Worm (Caenorhabditis elegans) whole organism, L1 larva: ENCODE results near the gene scl-21.

Experiments
- ama-1 ChIP-seq: fragments of 150-350 bp; optimal IDR thresholded peaks from 2 replicates; lab custom pipeline; 2014
- ceh-82 ChIP-seq, 3 experiments: fragments of 150-350 bp in 1 of 3; sonication (generic microtip) in 2 of 3; optimal IDR thresholded peaks; 2 replicates each; lab custom pipeline; 2014 to 2017; ENCODE audit warnings: missing biosample characterization in 3 of 3, missing genetic modification characterization in 3 of 3
- fkh-10 ChIP-seq: sonication (generic microtip); optimal IDR thresholded peaks from 2 replicates; lab custom pipeline; 2017; ENCODE audit warnings: missing biosample characterization, missing genetic modification reagents, missing genetic modification characterization
- fos-1 ChIP-seq: fragments of 150-350 bp; optimal IDR thresholded peaks from 2 replicates; lab custom pipeline; 2014; ENCODE audit warnings: missing biosample characterization, missing genetic modification characterization
- mab-9 ChIP-seq: fragments of 200-800 bp; sonication (Bioruptor generic); IDR thresholded peaks from 2 replicates; pipeline ENCODE4 v1.3.6; 2022; ENCODE audit warnings: missing genetic modification reagents, missing genetic modification characterization, missing compliant biosample characterization
- nhr-28 ChIP-seq: fragments of 150-350 bp; optimal IDR thresholded peaks from 2 replicates; lab custom pipeline; 2014; ENCODE audit warnings: missing biosample characterization, missing genetic modification characterization
- nhr-77 ChIP-seq: fragments of 150-350 bp; optimal IDR thresholded peaks from 2 replicates; lab custom pipeline; 2014; ENCODE audit warnings: missing biosample characterization, missing genetic modification characterization
- snpc-4 ChIP-seq: fragments of 150-350 bp; optimal IDR thresholded peaks from 2 replicates; lab custom pipeline; 2014; ENCODE audit warnings: missing biosample characterization, missing genetic modification characterization
- sptf-1 ChIP-seq: fragments of 150-350 bp; optimal IDR thresholded peaks from 2 replicates; lab custom pipeline; 2014; ENCODE audit warnings: missing biosample characterization, missing genetic modification characterization
- tbx-2 ChIP-seq: sonication (generic microtip); optimal IDR thresholded peaks from 2 replicates; lab custom pipeline; 2016; ENCODE audit warnings: missing genetic modification characterization, missing compliant biosample characterization
- tlp-1 ChIP-seq: fragments of 150-350 bp; optimal IDR thresholded peaks from 2 replicates; lab custom pipeline; 2014; ENCODE audit warnings: missing biosample characterization, missing genetic modification characterization

ce11 chrV:19512260-19512947 is 16.9 kb upstream of the scl-21 start, which contains the start of gene Y43F8B.19:
- no peak for TF ChIP-seq nhr-77 (tag; lab: Kevin White, UChicago)
- no peak for TF ChIP-seq sptf-1
- TF ChIP-seq tlp-1 (tag; lab: Kevin White, UChicago), result no peak
- TF ChIP-seq ceh-82 (tag; optimal IDR thresholded peaks at IDR 0.05; lab: Kevin White, UChicago), result no peak
- no peak for TF ChIP-seq tbx-2
- TF ChIP-seq ama-1, result no peak
- TF ChIP-seq fos-1 (tag; lab: Kevin White, UChicago), result no peak
- no peak for TF ChIP-seq snpc-4 (tag; lab: Kevin White, UChicago)
- TF ChIP-seq nhr-28, result no peak
- TF ChIP-seq mab-9 (GFP tag; lab: Robert Waterston, UW), result no peak
- TF ChIP-seq fkh-10, result no peak
